Fruit fly (Drosophila melanogaster) whole organism, embryonic: ENCODE measurements around the gene Schip1.
A peak's percentile ranks its signal among the peaks of the same experiment; 100 is the strongest.

Experiments
- BEAF-32 ChIP-seq: fragments of 200-800 bp; sonication (Bioruptor generic); optimal IDR thresholded peaks from 3 replicates; lab custom pipeline; 2017; ENCODE audit warnings: missing biosample characterization, missing genetic modification characterization, mild to moderate bottlenecking, moderate library complexity, missing genetic modification reagents
- Bdp1 ChIP-seq: fragments of 200-800 bp; sonication (Bioruptor generic); optimal IDR thresholded peaks from 3 replicates; lab custom pipeline; 2016; ENCODE audit warnings: missing biosample characterization, missing genetic modification characterization
- CG10366 ChIP-seq: fragments of 200-800 bp; sonication (Bioruptor generic); IDR thresholded peaks from 2 replicates; pipeline ENCODE4 v1.3.6; 2022; ENCODE audit warnings: missing biosample characterization, missing genetic modification characterization
- CG10462 ChIP-seq: fragments of 200-800 bp; sonication (Bioruptor generic); optimal IDR thresholded peaks from 2 replicates; lab custom pipeline; 2016; ENCODE audit warnings: missing biosample characterization, missing genetic modification characterization
- CG11398 ChIP-seq: fragments of 200-800 bp; sonication (Bioruptor generic); optimal IDR thresholded peaks from 2 replicates; lab custom pipeline; 2016; ENCODE audit warnings: missing biosample characterization, missing genetic modification characterization
- CG11504 ChIP-seq: fragments of 200-800 bp; sonication (Bioruptor generic); optimal IDR thresholded peaks from 3 replicates; lab custom pipeline; 2019; ENCODE audit warnings: missing biosample characterization, mild to moderate bottlenecking, missing genetic modification characterization, moderate library complexity
- CG11695 ChIP-seq: fragments of 200-800 bp; sonication (Bioruptor generic); IDR thresholded peaks from 3 replicates; pipeline ENCODE4 v1.3.6; 2022; ENCODE audit warnings: missing biosample characterization, missing genetic modification characterization
- CG12299 ChIP-seq: fragments of 200-800 bp; sonication (Bioruptor generic); optimal IDR thresholded peaks from 2 replicates; lab custom pipeline; 2018; ENCODE audit warnings: missing biosample characterization, mild to moderate bottlenecking, missing genetic modification characterization
- CG12769 ChIP-seq: fragments of 200-800 bp; sonication (Bioruptor generic); optimal IDR thresholded peaks from 2 replicates; lab custom pipeline; 2019; ENCODE audit warnings: missing biosample characterization, mild to moderate bottlenecking, missing genetic modification characterization, moderate library complexity
- CG13424 ChIP-seq: fragments of 200-800 bp; sonication (Bioruptor generic); optimal IDR thresholded peaks from 2 replicates; lab custom pipeline; 2019; ENCODE audit warnings: missing biosample characterization, mild to moderate bottlenecking, missing genetic modification characterization, moderate library complexity
- CG13624 ChIP-seq: fragments of 200-800 bp; sonication (Bioruptor generic); optimal IDR thresholded peaks from 2 replicates; lab custom pipeline; 2016; ENCODE audit warnings: missing biosample characterization, missing genetic modification characterization
- CG15514 ChIP-seq: fragments of 200-800 bp; sonication (Bioruptor generic); optimal IDR thresholded peaks from 3 replicates; lab custom pipeline; 2017; ENCODE audit warnings: missing biosample characterization, missing genetic modification characterization, mild to moderate bottlenecking, moderate library complexity, missing genetic modification reagents
- CG15696 ChIP-seq: fragments of 200-800 bp; sonication (Bioruptor generic); optimal IDR thresholded peaks from 2 replicates; lab custom pipeline; 2019; ENCODE audit warnings: missing biosample characterization, mild to moderate bottlenecking, missing genetic modification characterization, moderate library complexity
- CG1602 ChIP-seq: fragments of 200-800 bp; sonication (Bioruptor generic); optimal IDR thresholded peaks from 3 replicates; lab custom pipeline; 2016; ENCODE audit warnings: missing biosample characterization, missing genetic modification characterization
- CG16863 ChIP-seq: fragments of 200-800 bp; sonication (Bioruptor generic); optimal IDR thresholded peaks from 3 replicates; lab custom pipeline; 2016; ENCODE audit warnings: missing biosample characterization, missing genetic modification characterization
- CG2875 ChIP-seq: fragments of 200-800 bp; sonication (Bioruptor generic); optimal IDR thresholded peaks from 2 replicates; lab custom pipeline; 2017; ENCODE audit warnings: missing biosample characterization, mild to moderate bottlenecking, missing genetic modification characterization, missing genetic modification reagents
- CG30020 ChIP-seq: fragments of 200-800 bp; optimal IDR thresholded peaks from 2 replicates; lab custom pipeline; 2019; ENCODE audit warnings: missing biosample characterization, mild to moderate bottlenecking, missing genetic modification characterization, moderate library complexity
- CG3281 ChIP-seq: fragments of 200-800 bp; sonication (Bioruptor generic); optimal IDR thresholded peaks from 3 replicates; lab custom pipeline; 2017; ENCODE audit warnings: missing biosample characterization, mild to moderate bottlenecking, missing genetic modification characterization
- CG3407 ChIP-seq: fragments of 200-800 bp; sonication (Bioruptor generic); optimal IDR thresholded peaks from 2 replicates; lab custom pipeline; 2018; ENCODE audit warnings: missing biosample characterization, mild to moderate bottlenecking, missing genetic modification characterization
- CG4707 ChIP-seq: fragments of 200-800 bp; sonication (Bioruptor generic); optimal IDR thresholded peaks from 2 replicates; lab custom pipeline; 2018; ENCODE audit warnings: missing biosample characterization, mild to moderate bottlenecking, missing genetic modification characterization, moderate library complexity
- CG5953 ChIP-seq: fragments of 200-800 bp; sonication (Bioruptor generic); IDR thresholded peaks from 2 replicates; pipeline ENCODE4 v1.3.6; 2022; ENCODE audit warnings: missing biosample characterization, missing genetic modification characterization
- CG6254 ChIP-seq: fragments of 200-800 bp; sonication (Bioruptor generic); optimal IDR thresholded peaks from 3 replicates; lab custom pipeline; 2017; ENCODE audit warnings: mild to moderate bottlenecking, missing biosample characterization, missing genetic modification reagents, missing genetic modification characterization
- CG6683 ChIP-seq: fragments of 200-800 bp; sonication (Bioruptor generic); optimal IDR thresholded peaks from 2 replicates; lab custom pipeline; 2017; ENCODE audit warnings: missing biosample characterization, mild to moderate bottlenecking, missing genetic modification characterization, missing genetic modification reagents
- CG6854 ChIP-seq: fragments of 200-800 bp; sonication (Bioruptor generic); optimal IDR thresholded peaks from 3 replicates; lab custom pipeline; 2017; ENCODE audit warnings: missing biosample characterization, mild to moderate bottlenecking, missing genetic modification characterization
- CG7928 ChIP-seq: fragments of 200-800 bp; sonication (Bioruptor generic); optimal IDR thresholded peaks from 2 replicates; lab custom pipeline; 2017; ENCODE audit warnings: missing biosample characterization, mild to moderate bottlenecking, missing genetic modification characterization
- CG9437 ChIP-seq: fragments of 200-800 bp; sonication (Bioruptor generic); optimal IDR thresholded peaks from 2 replicates; lab custom pipeline; 2018; ENCODE audit warnings: missing biosample characterization, mild to moderate bottlenecking, missing genetic modification characterization
- CG9609 ChIP-seq: fragments of 200-800 bp; sonication (Bioruptor generic); optimal IDR thresholded peaks from 3 replicates; lab custom pipeline; 2016; ENCODE audit warnings: missing biosample characterization, missing genetic modification characterization
- Elba2 ChIP-seq: fragments of 200-800 bp; sonication (Bioruptor generic); optimal IDR thresholded peaks from 3 replicates; lab custom pipeline; 2016; ENCODE audit warnings: missing biosample characterization, missing genetic modification characterization
- Fer1 ChIP-seq: fragments of 200-800 bp; sonication (Bioruptor generic); optimal IDR thresholded peaks from 2 replicates; lab custom pipeline; 2017; ENCODE audit warnings: missing biosample characterization, mild to moderate bottlenecking, missing genetic modification characterization
- Gsc ChIP-seq: fragments of 200-800 bp; sonication (Bioruptor generic); IDR thresholded peaks from 2 replicates; pipeline ENCODE4 v1.3.6; 2022; ENCODE audit warnings: missing biosample characterization, missing genetic modification characterization
- Mes4 ChIP-seq: fragments of 200-800 bp; sonication (Bioruptor generic); optimal IDR thresholded peaks from 2 replicates; lab custom pipeline; 2016; ENCODE audit warnings: missing biosample characterization, missing genetic modification characterization
- NFAT ChIP-seq: fragments of 200-800 bp; sonication (Bioruptor generic); IDR thresholded peaks from 2 replicates; pipeline ENCODE4 v1.3.6; 2022; ENCODE audit warnings: missing biosample characterization, missing genetic modification characterization
- Nf-YC ChIP-seq: fragments of 200-800 bp; optimal IDR thresholded peaks from 3 replicates; lab custom pipeline; 2019; ENCODE audit warnings: missing biosample characterization, mild to moderate bottlenecking, missing genetic modification characterization, moderate library complexity
- Sin3A ChIP-seq: fragments of >200 bp; optimal IDR thresholded peaks from 2 replicates; lab custom pipeline; 2018
- Sox102F ChIP-seq: fragments of 200-800 bp; sonication (Bioruptor generic); optimal IDR thresholded peaks from 2 replicates; lab custom pipeline; 2018; ENCODE audit warnings: missing biosample characterization, mild to moderate bottlenecking, missing genetic modification characterization, moderate library complexity
- Tbp ChIP-seq: fragments of >200 bp; optimal IDR thresholded peaks from 2 replicates; lab custom pipeline; 2018; ENCODE audit warnings: missing biosample characterization, missing genetic modification characterization
- ci ChIP-seq: fragments of 200-800 bp; sonication (Bioruptor generic); IDR thresholded peaks from 3 replicates; pipeline ENCODE4 v1.3.6; 2022; ENCODE audit warnings: missing biosample characterization, missing genetic modification characterization
- dmrt99B ChIP-seq: fragments of 200-800 bp; sonication (Bioruptor generic); optimal IDR thresholded peaks from 2 replicates; lab custom pipeline; 2018; ENCODE audit warnings: missing biosample characterization, mild to moderate bottlenecking, missing genetic modification characterization, moderate library complexity
- dpn ChIP-seq, 2 experiments: fragments of 200-800 bp; sonication (Bioruptor generic); optimal IDR thresholded peaks; 3 replicates each; lab custom pipeline; 2016; ENCODE audit warnings: missing biosample characterization in 2 of 2, missing genetic modification characterization in 2 of 2
- ems ChIP-seq: fragments of 200-800 bp; sonication (Bioruptor generic); optimal IDR thresholded peaks from 3 replicates; lab custom pipeline; 2016; ENCODE audit warnings: missing biosample characterization, missing genetic modification characterization
- gcm ChIP-seq: fragments of 200-800 bp; sonication (Bioruptor generic); optimal IDR thresholded peaks from 2 replicates; lab custom pipeline; 2019; ENCODE audit warnings: missing biosample characterization, mild to moderate bottlenecking, missing genetic modification characterization, moderate library complexity
- gsb ChIP-seq: fragments of 200-800 bp; sonication (Bioruptor generic); IDR thresholded peaks from 2 replicates; pipeline ENCODE4 v1.3.6; 2022; ENCODE audit warnings: missing biosample characterization, missing genetic modification characterization
- her ChIP-seq: fragments of 200-800 bp; sonication (Bioruptor generic); optimal IDR thresholded peaks from 2 replicates; lab custom pipeline; 2016; ENCODE audit warnings: missing biosample characterization, missing genetic modification characterization
- mirr ChIP-seq: fragments of 200-800 bp; sonication (Bioruptor generic); optimal IDR thresholded peaks from 3 replicates; lab custom pipeline; 2018; ENCODE audit warnings: missing biosample characterization, mild to moderate bottlenecking, missing genetic modification characterization
- nerfin-1 ChIP-seq: fragments of 200-800 bp; sonication (Bioruptor generic); optimal IDR thresholded peaks from 3 replicates; lab custom pipeline; 2019; ENCODE audit warnings: missing biosample characterization, mild to moderate bottlenecking, missing genetic modification characterization, moderate library complexity
- nmo ChIP-seq: fragments of 200-800 bp; sonication (Bioruptor generic); optimal IDR thresholded peaks from 2 replicates; lab custom pipeline; 2018; ENCODE audit warnings: missing biosample characterization, mild to moderate bottlenecking, missing genetic modification characterization, moderate library complexity
- nom ChIP-seq: fragments of 200-800 bp; sonication (Bioruptor generic); optimal IDR thresholded peaks from 2 replicates; lab custom pipeline; 2017; ENCODE audit warnings: missing biosample characterization, missing genetic modification characterization, mild to moderate bottlenecking, moderate library complexity, missing genetic modification reagents
- sna ChIP-seq: fragments of 200-800 bp; sonication (Bioruptor generic); IDR thresholded peaks from 2 replicates; pipeline ENCODE4 v1.3.6; 2022; ENCODE audit warnings: missing biosample characterization, missing genetic modification characterization; ENCODE audit not compliant: partially characterized antibody
- toy ChIP-seq: fragments of 200-800 bp; sonication (Bioruptor generic); IDR thresholded peaks from 2 replicates; pipeline ENCODE4 v1.3.6; 2022; ENCODE audit warnings: missing biosample characterization, missing genetic modification characterization
- usp ChIP-seq: fragments of >200 bp; optimal IDR thresholded peaks from 2 replicates; lab custom pipeline; 2017; ENCODE audit warnings: missing biosample characterization, missing genetic modification characterization
- zf30C ChIP-seq: fragments of 200-800 bp; sonication (Bioruptor generic); optimal IDR thresholded peaks from 3 replicates; lab custom pipeline; 2018; ENCODE audit warnings: missing biosample characterization, mild to moderate bottlenecking, missing genetic modification characterization

The Schip1 gene

DNA sequence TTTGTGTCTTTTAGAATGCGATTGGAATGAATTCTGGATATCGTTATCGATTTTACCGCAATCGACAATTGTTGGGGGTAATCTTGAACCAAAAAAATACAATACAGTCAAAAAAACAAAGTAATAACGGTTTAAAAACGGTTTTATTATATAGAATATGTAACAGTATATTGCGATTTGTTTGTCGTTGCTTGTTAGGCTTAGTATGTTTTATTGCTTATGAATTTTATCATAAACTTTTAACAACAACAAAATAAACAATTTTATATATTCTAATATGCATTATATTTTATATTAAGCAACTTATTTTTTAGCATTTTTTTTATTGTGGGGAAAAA is 31.1 kb downstream of the Schip1 start, which contains the start of gene CYLD (continued):
- TF ChIP-seq ci (GFP tag; lab: Robert Waterston, UW): peak; percentile 83; the same call in 1 of the 3 replicates
- TF ChIP-seq nom (GFP tag; lab: Kevin White, UChicago): peak; percentile 26
- TF ChIP-seq Fer1 (GFP tag; lab: Kevin White, UChicago): peak; percentile 67
- TF ChIP-seq CG13424 (tag; lab: Kevin White, UChicago): peak; percentile 79
- TF ChIP-seq CG2875: peak; percentile 41
- peak; percentile 63 for TF ChIP-seq Nf-YC (tag; lab: Kevin White, UChicago)
- TF ChIP-seq CG4707 (GFP tag; lab: Kevin White, UChicago): peak; percentile 9
- no peak for TF ChIP-seq ems
- TF ChIP-seq gcm (GFP tag; lab: Kevin White, UChicago): peak; percentile 73
- TF ChIP-seq CG16863: peak; percentile 14
- no peak for TF ChIP-seq usp (GFP tag; lab: Kevin White, UChicago)
- TF ChIP-seq CG10462 (GFP tag; lab: Kevin White, UChicago): peak; percentile 24
- TF ChIP-seq her: no peak
- peak; percentile 75 for TF ChIP-seq CG11695 (GFP tag; lab: Robert Waterston, UW)
- TF ChIP-seq dmrt99B (tag; lab: Kevin White, UChicago): peak; percentile 72
- peak; percentile 75 for TF ChIP-seq CG12299
- TF ChIP-seq Gsc (GFP tag; lab: Robert Waterston, UW): no peak
- no peak for TF ChIP-seq mirr (GFP tag; lab: Kevin White, UChicago)
- no peak for TF ChIP-seq CG7928 (GFP tag; lab: Kevin White, UChicago)
- peak; percentile 63 for TF ChIP-seq CG3281 (GFP tag; lab: Kevin White, UChicago)
- TF ChIP-seq CG15696 (tag; lab: Kevin White, UChicago): peak; percentile 49
- TF ChIP-seq gsb (GFP tag; lab: Robert Waterston, UW): no peak
- TF ChIP-seq CG10366: peak; percentile 41; the same call in 1 of the 2 replicates
- peak; percentile 21 for TF ChIP-seq CG6254 (GFP tag; lab: Kevin White, UChicago)
- TF ChIP-seq CG6683 (GFP tag; lab: Kevin White, UChicago): peak; percentile 57
- TF ChIP-seq CG6854 (GFP tag; lab: Kevin White, UChicago): peak; percentile 27
- peak; percentile 20 for TF ChIP-seq CG3407 (GFP tag; lab: Kevin White, UChicago)
- TF ChIP-seq Sin3A: no peak
- peak; percentile 50 for TF ChIP-seq CG9437 (GFP tag; lab: Kevin White, UChicago)
- TF ChIP-seq NFAT (GFP tag; lab: Robert Waterston, UW): no peak
- TF ChIP-seq nmo (GFP tag; lab: Kevin White, UChicago): peak; percentile 71
- TF ChIP-seq Bdp1 (GFP tag; lab: Kevin White, UChicago): no peak
- TF ChIP-seq nerfin-1 (tag; lab: Kevin White, UChicago): peak; percentile 37
- peak; percentile 59 for TF ChIP-seq CG1602 (GFP tag; lab: Kevin White, UChicago)
- peak; percentile 64 for TF ChIP-seq CG12769
- TF ChIP-seq toy (GFP tag; lab: Robert Waterston, UW): no peak
- TF ChIP-seq Mes4 (GFP tag; lab: Kevin White, UChicago): no peak
- no peak for TF ChIP-seq CG11398 (GFP tag; lab: Kevin White, UChicago)
- TF ChIP-seq Elba2 (GFP tag; lab: Kevin White, UChicago): no peak
- peak; percentile 15 for TF ChIP-seq BEAF-32 (GFP tag; lab: Kevin White, UChicago)
- TF ChIP-seq Sox102F (GFP tag; lab: Kevin White, UChicago): peak; percentile 84
- TF ChIP-seq CG5953: no peak
- TF ChIP-seq CG9609 (GFP tag; lab: Kevin White, UChicago): no peak
- TF ChIP-seq zf30C (GFP tag; lab: Kevin White, UChicago): peak; percentile 86
- peak; percentile 87 for TF ChIP-seq CG30020 (tag; lab: Kevin White, UChicago)
- TF ChIP-seq CG13624 (GFP tag; lab: Kevin White, UChicago): peak; percentile 44
- TF ChIP-seq CG11504 (tag; lab: Kevin White, UChicago): peak; percentile 79
- TF ChIP-seq Tbp (GFP tag; lab: Kevin White, UChicago): no peak
- TF ChIP-seq CG15514 (GFP tag; lab: Kevin White, UChicago): peak; percentile 66
- TF ChIP-seq dpn (GFP tag; optimal IDR thresholded peaks at IDR 0.05; lab: Kevin White, UChicago): peak; percentile 24 to 73
- no peak for TF ChIP-seq sna (GFP tag; lab: Robert Waterston, UW)
